Fruit fly (Drosophila melanogaster) whole organism, embryonic: Measurements from ENCODE around the gene CG5853.

ENCODE experiments used
- Bdp1 ChIP-seq: fragments of 200-800 bp; sonication (Bioruptor generic); optimal IDR thresholded peaks from 3 replicates; lab custom pipeline; 2016; ENCODE audit warnings: missing biosample characterization, missing genetic modification characterization
- CG10979 ChIP-seq: fragments of 200-800 bp; sonication (Bioruptor generic); optimal IDR thresholded peaks from 2 replicates; lab custom pipeline; 2018; ENCODE audit warnings: missing biosample characterization, mild to moderate bottlenecking, missing genetic modification characterization, moderate library complexity
- CG11085 ChIP-seq: fragments of 200-800 bp; sonication (Bioruptor generic); IDR thresholded peaks from 2 replicates; pipeline ENCODE4 v1.3.6; 2022; ENCODE audit warnings: missing biosample characterization, missing genetic modification characterization
- CG1233 ChIP-seq: fragments of 200-800 bp; sonication (Bioruptor generic); optimal IDR thresholded peaks from 4 replicates; lab custom pipeline; 2018; ENCODE audit warnings: missing biosample characterization, mild to moderate bottlenecking, missing genetic modification characterization
- CG12391 ChIP-seq: fragments of 200-800 bp; sonication (Bioruptor generic); optimal IDR thresholded peaks from 3 replicates; lab custom pipeline; 2018; ENCODE audit warnings: missing biosample characterization, mild to moderate bottlenecking, missing genetic modification characterization, moderate library complexity
- CG13123 ChIP-seq: fragments of 200-800 bp; sonication (Bioruptor generic); optimal IDR thresholded peaks from 2 replicates; lab custom pipeline; 2016; ENCODE audit warnings: missing biosample characterization, missing genetic modification characterization
- CG13424 ChIP-seq: fragments of 200-800 bp; sonication (Bioruptor generic); optimal IDR thresholded peaks from 2 replicates; lab custom pipeline; 2019; ENCODE audit warnings: missing biosample characterization, mild to moderate bottlenecking, missing genetic modification characterization, moderate library complexity
- CG16813 ChIP-seq: fragments of 200-800 bp; sonication (Bioruptor generic); IDR thresholded peaks from 3 replicates; pipeline ENCODE4 v1.3.6; 2022; ENCODE audit warnings: missing biosample characterization, missing genetic modification characterization; ENCODE audit not compliant: partially characterized antibody
- CG16815 ChIP-seq: fragments of 200-800 bp; sonication (Bioruptor generic); optimal IDR thresholded peaks from 3 replicates; lab custom pipeline; 2017; ENCODE audit warnings: missing biosample characterization, mild to moderate bottlenecking, missing genetic modification characterization
- CG17802 ChIP-seq: fragments of 200-800 bp; sonication (Bioruptor generic); optimal IDR thresholded peaks from 2 replicates; lab custom pipeline; 2018; ENCODE audit warnings: missing biosample characterization, mild to moderate bottlenecking, missing genetic modification characterization, moderate library complexity
- CG1792 ChIP-seq: fragments of 200-800 bp; sonication (Bioruptor generic); optimal IDR thresholded peaks from 2 replicates; lab custom pipeline; 2016; ENCODE audit warnings: missing biosample characterization, missing genetic modification characterization
- CG18262 ChIP-seq: fragments of 200-800 bp; optimal IDR thresholded peaks from 3 replicates; lab custom pipeline; 2019; ENCODE audit warnings: missing biosample characterization, mild to moderate bottlenecking, missing genetic modification characterization, moderate library complexity
- CG1832 ChIP-seq: fragments of 200-800 bp; sonication (Bioruptor generic); optimal IDR thresholded peaks from 2 replicates; lab custom pipeline; 2017; ENCODE audit warnings: missing biosample characterization, mild to moderate bottlenecking, missing genetic modification characterization, inconsistent platforms
- CG18599 ChIP-seq: fragments of 200-800 bp; sonication (Bioruptor generic); optimal IDR thresholded peaks from 3 replicates; lab custom pipeline; 2017; ENCODE audit warnings: missing biosample characterization, missing genetic modification characterization, mild to moderate bottlenecking, moderate library complexity, missing genetic modification reagents
- CG18619 ChIP-seq: fragments of 200-800 bp; sonication (Bioruptor generic); optimal IDR thresholded peaks from 3 replicates; lab custom pipeline; 2017; ENCODE audit warnings: missing biosample characterization, mild to moderate bottlenecking, missing genetic modification characterization
- CG4854 ChIP-seq: fragments of 200-800 bp; sonication (Bioruptor generic); optimal IDR thresholded peaks from 2 replicates; lab custom pipeline; 2016; ENCODE audit warnings: missing biosample characterization, missing genetic modification characterization, inconsistent platforms
- CG6272 ChIP-seq: fragments of 200-800 bp; sonication (Bioruptor generic); IDR thresholded peaks from 2 replicates; pipeline ENCODE4 v1.3.6; 2022; ENCODE audit warnings: missing biosample characterization, missing genetic modification characterization
- CG9817 ChIP-seq: fragments of 200-800 bp; sonication (Bioruptor generic); optimal IDR thresholded peaks from 2 replicates; lab custom pipeline; 2018; ENCODE audit warnings: missing biosample characterization, mild to moderate bottlenecking, missing genetic modification characterization, moderate library complexity
- CG9876 ChIP-seq: fragments of 200-800 bp; sonication (Bioruptor generic); optimal IDR thresholded peaks from 2 replicates; lab custom pipeline; 2016; ENCODE audit warnings: missing biosample characterization, missing genetic modification characterization
- D19B ChIP-seq: fragments of 200-800 bp; sonication (Bioruptor generic); optimal IDR thresholded peaks from 2 replicates; lab custom pipeline; 2017; ENCODE audit warnings: missing biosample characterization, mild to moderate bottlenecking, missing genetic modification characterization
- Hmr ChIP-seq: fragments of 200-800 bp; sonication (Bioruptor generic); optimal IDR thresholded peaks from 3 replicates; lab custom pipeline; 2017; ENCODE audit warnings: mild to moderate bottlenecking, missing biosample characterization, missing genetic modification reagents, missing genetic modification characterization
- Hr3 ChIP-seq: fragments of 200-800 bp; sonication (Bioruptor generic); optimal IDR thresholded peaks from 3 replicates; lab custom pipeline; 2016; ENCODE audit warnings: missing biosample characterization, missing genetic modification characterization
- Hr51 ChIP-seq, 2 experiments: fragments of 200-800 bp; sonication (Bioruptor generic); optimal IDR thresholded peaks; 2 replicates in 1 of 2; 3 replicates in 1 of 2; lab custom pipeline; 2016 to 2018; ENCODE audit warnings: missing biosample characterization in 2 of 2, missing genetic modification characterization in 2 of 2, mild to moderate bottlenecking in 1 of 2, moderate library complexity in 1 of 2
- Nf-YC ChIP-seq: fragments of 200-800 bp; optimal IDR thresholded peaks from 3 replicates; lab custom pipeline; 2019; ENCODE audit warnings: missing biosample characterization, mild to moderate bottlenecking, missing genetic modification characterization, moderate library complexity
- Oli ChIP-seq: fragments of 200-800 bp; sonication (Bioruptor generic); optimal IDR thresholded peaks from 2 replicates; lab custom pipeline; 2018; ENCODE audit warnings: missing biosample characterization, mild to moderate bottlenecking, missing genetic modification characterization, moderate library complexity
- Opbp ChIP-seq: fragments of 200-800 bp; sonication (Bioruptor generic); IDR thresholded peaks from 3 replicates; pipeline ENCODE4 v1.3.6; 2022; ENCODE audit warnings: missing biosample characterization, missing genetic modification characterization; ENCODE audit not compliant: partially characterized antibody
- Sox102F ChIP-seq: fragments of 200-800 bp; sonication (Bioruptor generic); optimal IDR thresholded peaks from 2 replicates; lab custom pipeline; 2018; ENCODE audit warnings: missing biosample characterization, mild to moderate bottlenecking, missing genetic modification characterization, moderate library complexity
- Spps ChIP-seq: fragments of 200-800 bp; sonication (Bioruptor generic); optimal IDR thresholded peaks from 2 replicates; lab custom pipeline; 2018; ENCODE audit warnings: missing biosample characterization, mild to moderate bottlenecking, missing genetic modification characterization
- aop ChIP-seq: fragments of 200-800 bp; sonication (Bioruptor generic); IDR thresholded peaks from 2 replicates; pipeline ENCODE4 v1.3.6; 2022; ENCODE audit warnings: missing biosample characterization, missing genetic modification characterization
- ash1 ChIP-seq: fragments of 200-800 bp; sonication (Bioruptor generic); optimal IDR thresholded peaks from 2 replicates; lab custom pipeline; 2018; ENCODE audit warnings: missing biosample characterization, mild to moderate bottlenecking, missing genetic modification characterization
- ato ChIP-seq: fragments of 200-800 bp; sonication (Bioruptor generic); IDR thresholded peaks from 2 replicates; pipeline ENCODE4 v1.3.6; 2022; ENCODE audit warnings: missing biosample characterization, missing genetic modification characterization; ENCODE audit not compliant: partially characterized antibody
- croc ChIP-seq: fragments of 200-800 bp; sonication (Bioruptor generic); conservative IDR thresholded peaks from 3 replicates; pipeline ENCODE4 v1.3.6; 2022; ENCODE audit warnings: missing biosample characterization, missing genetic modification characterization
- dpn ChIP-seq, 2 experiments: fragments of 200-800 bp; sonication (Bioruptor generic); optimal IDR thresholded peaks; 3 replicates each; lab custom pipeline; 2016; ENCODE audit warnings: missing biosample characterization in 2 of 2, missing genetic modification characterization in 2 of 2
- eve ChIP-seq, 2 experiments: fragments of >200 bp; optimal IDR thresholded peaks; 2 replicates each; lab custom pipeline; 2017; ENCODE audit warnings: missing biosample characterization in 2 of 2, missing genetic modification characterization in 2 of 2
- gcm2 ChIP-seq: fragments of 200-800 bp; sonication (Bioruptor generic); optimal IDR thresholded peaks from 2 replicates; lab custom pipeline; 2016; ENCODE audit warnings: missing biosample characterization, missing genetic modification characterization
- hkb ChIP-seq, 2 experiments: fragments of 200-800 bp in 1 of 2; fragments of >200 bp in 1 of 2; sonication (Bioruptor generic) in 1 of 2; IDR thresholded peaks in 1 of 2; optimal IDR thresholded peaks in 1 of 2; 2 replicates each; pipeline versions ENCODE4 v1.3.6 to Lab custom; 2017 to 2022; ENCODE audit warnings: missing biosample characterization in 1 of 2, missing genetic modification characterization in 1 of 2
- insv ChIP-seq, 2 experiments: fragments of 200-800 bp; sonication (Bioruptor generic); optimal IDR thresholded peaks; 3 replicates each; lab custom pipeline; 2016 to 2018; ENCODE audit warnings: missing biosample characterization in 2 of 2, missing genetic modification characterization in 2 of 2
- jing ChIP-seq: fragments of 200-800 bp; sonication (Bioruptor generic); optimal IDR thresholded peaks from 2 replicates; lab custom pipeline; 2018; ENCODE audit warnings: missing biosample characterization, mild to moderate bottlenecking, missing genetic modification characterization
- knrl ChIP-seq: fragments of 200-800 bp; sonication (Bioruptor generic); IDR thresholded peaks from 3 replicates; pipeline ENCODE4 v1.3.6; 2022; ENCODE audit warnings: missing biosample characterization, missing genetic modification characterization; ENCODE audit not compliant: partially characterized antibody
- lbe ChIP-seq: fragments of 200-800 bp; sonication (Bioruptor generic); optimal IDR thresholded peaks from 2 replicates; lab custom pipeline; 2016; ENCODE audit warnings: missing biosample characterization, mild to moderate bottlenecking, missing genetic modification characterization
- lilli ChIP-seq: fragments of 200-800 bp; sonication (Bioruptor generic); optimal IDR thresholded peaks from 3 replicates; lab custom pipeline; 2016; ENCODE audit warnings: missing biosample characterization, missing genetic modification characterization
- mirr ChIP-seq: fragments of 200-800 bp; sonication (Bioruptor generic); optimal IDR thresholded peaks from 3 replicates; lab custom pipeline; 2018; ENCODE audit warnings: missing biosample characterization, mild to moderate bottlenecking, missing genetic modification characterization
- nom ChIP-seq: fragments of 200-800 bp; sonication (Bioruptor generic); optimal IDR thresholded peaks from 2 replicates; lab custom pipeline; 2017; ENCODE audit warnings: missing biosample characterization, missing genetic modification characterization, mild to moderate bottlenecking, moderate library complexity, missing genetic modification reagents
- pb ChIP-seq: fragments of 200-800 bp; sonication (Bioruptor generic); optimal IDR thresholded peaks from 3 replicates; lab custom pipeline; 2016; ENCODE audit warnings: missing biosample characterization, missing genetic modification characterization
- row ChIP-seq: fragments of 200-800 bp; sonication (Bioruptor generic); IDR thresholded peaks from 3 replicates; pipeline ENCODE4 v1.3.6; 2022; ENCODE audit warnings: missing biosample characterization, missing genetic modification characterization
- sisA ChIP-seq: fragments of 200-800 bp; sonication (Bioruptor generic); IDR thresholded peaks from 2 replicates; pipeline ENCODE4 v1.3.6; 2022; ENCODE audit warnings: missing biosample characterization, missing genetic modification characterization
- so ChIP-seq: fragments of 200-800 bp; sonication (Bioruptor generic); IDR thresholded peaks from 3 replicates; pipeline ENCODE4 v1.3.6; 2022; ENCODE audit warnings: missing biosample characterization, missing genetic modification characterization
- tap ChIP-seq: fragments of 200-800 bp; optimal IDR thresholded peaks from 3 replicates; lab custom pipeline; 2019; ENCODE audit warnings: missing biosample characterization, mild to moderate bottlenecking, missing genetic modification characterization, moderate library complexity
- tio ChIP-seq: fragments of 200-800 bp; sonication (Bioruptor generic); optimal IDR thresholded peaks from 2 replicates; lab custom pipeline; 2017; ENCODE audit warnings: missing biosample characterization, missing genetic modification characterization, inconsistent platforms
- zen2 ChIP-seq: fragments of 200-800 bp; sonication (Bioruptor generic); IDR thresholded peaks from 3 replicates; pipeline ENCODE4 v1.3.6; 2022; ENCODE audit warnings: missing biosample characterization, missing genetic modification characterization; ENCODE audit not compliant: partially characterized antibody

Gene CG5853

dm6 chr2L:9963603-9964042, 16.2 kb upstream of the CG5853 start, which contains the start of gene CG5850 (continued):
- TF ChIP-seq CG17802 (tag; lab: Kevin White, UChicago) (no peak), CG4854 (no peak), knrl (GFP tag; lab: Robert Waterston, UW) (no peak), mirr (GFP tag; lab: Kevin White, UChicago) (no peak), Nf-YC (peak; percentile 7), CG16813 (no peak), lilli (GFP tag; lab: Kevin White, UChicago) (no peak), CG10979 (tag; lab: Kevin White, UChicago) (no peak), so (GFP tag; lab: Robert Waterston, UW) (no peak), Sox102F (GFP tag; lab: Kevin White, UChicago) (no peak), sisA (GFP tag; lab: Robert Waterston, UW) (no peak), CG18619 (no peak), row (GFP tag; lab: Robert Waterston, UW) (peak; percentile 71), Hr51 (GFP tag; optimal IDR thresholded peaks at IDR 0.05; lab: Kevin White, UChicago) (peak in 1 of 2 experiments; percentile 7), zen2 (no peak), hkb (optimal IDR thresholded peaks at IDR 0.05; lab: Kevin White, UChicago) (no peak), hkb (GFP tag; IDR thresholded peaks at IDR 0.05; lab: Robert Waterston, UW) (peak; percentile 24; the same call in 1 of the 2 replicates), CG18599 (GFP tag; lab: Kevin White, UChicago) (no peak), Opbp (GFP tag; lab: Robert Waterston, UW) (no peak), CG18262 (tag; lab: Kevin White, UChicago) (peak; percentile 44), Spps (tag; lab: Kevin White, UChicago) (no peak), dpn (GFP tag; optimal IDR thresholded peaks at IDR 0.05; lab: Kevin White, UChicago) (no peak), Hr3 (GFP tag; lab: Kevin White, UChicago) (no peak), CG1792 (no peak), Oli (tag; lab: Kevin White, UChicago) (no peak), CG1832 (GFP tag; lab: Kevin White, UChicago) (no peak), CG16815 (GFP tag; lab: Kevin White, UChicago) (no peak), CG13123 (GFP tag; lab: Kevin White, UChicago) (no peak), ato (GFP tag; lab: Robert Waterston, UW) (no peak), aop (GFP tag; lab: Robert Waterston, UW) (no peak), Bdp1 (GFP tag; lab: Kevin White, UChicago) (no peak), lbe (GFP tag; lab: Kevin White, UChicago) (peak; percentile 25), tio (GFP tag; lab: Kevin White, UChicago) (no peak), Hmr (GFP tag; lab: Kevin White, UChicago) (no peak), tap (tag; lab: Kevin White, UChicago) (no peak), CG9876 (no peak), CG1233 (GFP tag; lab: Kevin White, UChicago) (no peak), gcm2 (no peak), insv (GFP tag; optimal IDR thresholded peaks at IDR 0.05; lab: Kevin White, UChicago) (no peak), croc (GFP tag; lab: Robert Waterston, UW) (no peak), nom (peak; percentile 21), CG11085 (GFP tag; lab: Robert Waterston, UW) (no peak), pb (GFP tag; lab: Kevin White, UChicago) (no peak), ash1 (GFP tag; lab: Kevin White, UChicago) (no peak), D19B (GFP tag; lab: Kevin White, UChicago) (no peak), CG13424 (tag; lab: Kevin White, UChicago) (peak; percentile 28), eve (GFP tag; optimal IDR thresholded peaks at IDR 0.05; lab: Kevin White, UChicago) (no peak), CG9817 (no peak), CG12391 (peak; percentile 64), jing (GFP tag; lab: Kevin White, UChicago) (no peak), CG6272 (GFP tag; lab: Robert Waterston, UW) (no peak)
